Worm (Caenorhabditis elegans): ENCODE measurements around the gene adss-1.

The adss-1 gene

ce11 chrV:4823323-4823682 is at the start of gene adss-1:
Gene adss-1, minus strand, starts transcription at chrV:4823423.
- TF ChIP-seq mes-2 (tag; optimal IDR thresholded peaks at IDR 0.05; ENCODE audit: poor library complexity, severe bottlenecking) (no peak), Y105C5A.15 (GFP tag; IDR thresholded peaks at IDR 0.05) (no peak), mdt-29 (GFP tag; IDR thresholded peaks at IDR 0.05) (no peak), Y75B8A.6 (GFP tag; IDR thresholded peaks at IDR 0.05) (no peak), T20F7.1 (GFP tag; optimal IDR thresholded peaks at IDR 0.05) (no peak), vab-7 (GFP tag; IDR thresholded peaks at IDR 0.05) (no peak), ceh-28 (tag; optimal IDR thresholded peaks at IDR 0.05) (no peak), F10B5.3 (tag; optimal IDR thresholded peaks at IDR 0.05) (no peak), nhr-77 (tag; optimal IDR thresholded peaks at IDR 0.05) (no peak), snpc-1.2 (GFP tag; IDR thresholded peaks at IDR 0.05) (no peak), spr-3 (GFP tag; optimal IDR thresholded peaks at IDR 0.05) (no peak), lir-3 (tag; optimal IDR thresholded peaks at IDR 0.05) (no peak), attf-4 (tag; optimal IDR thresholded peaks at IDR 0.05) (no peak), Y5F2A.4 (GFP tag; optimal IDR thresholded peaks at IDR 0.05) (no peak), ceh-32 (tag; optimal IDR thresholded peaks at IDR 0.05; ENCODE audit: poor library complexity) (no peak), fos-1 (tag; optimal IDR thresholded peaks at IDR 0.05) (no peak), ztf-7 (tag; optimal IDR thresholded peaks at IDR 0.05) (no peak), egl-43 (GFP tag; IDR thresholded peaks at IDR 0.05) (no peak), aha-1 (tag) (no peak), nhr-76 (tag; optimal IDR thresholded peaks at IDR 0.05) (no peak)

- TF ChIP-seq aly-2 (tag; optimal IDR thresholded peaks at IDR 0.05): no peak
- TF ChIP-seq lin-1 (GFP tag; IDR thresholded peaks at IDR 0.05): no peak
- TF ChIP-seq ceh-82 (tag; optimal IDR thresholded peaks at IDR 0.05): no peak
- TF ChIP-seq nhr-10 (tag; optimal IDR thresholded peaks at IDR 0.05): no peak
- no peak for TF ChIP-seq nhr-111 (GFP tag; optimal IDR thresholded peaks at IDR 0.05)
- no peak for TF ChIP-seq egl-43 (GFP tag; IDR thresholded peaks at IDR 0.05)
- no peak for TF ChIP-seq set-16 (GFP tag; IDR thresholded peaks at IDR 0.05)
- TF ChIP-seq arid-1 (GFP tag; conservative IDR thresholded peaks at IDR 0.05): no peak
- TF ChIP-seq dmd-6 (GFP tag; IDR thresholded peaks at IDR 0.05): no peak
- TF ChIP-seq nhr-25 (tag; optimal IDR thresholded peaks at IDR 0.05; ENCODE audit: borderline replicate concordance, insufficient read depth): no peak
- no peak for TF ChIP-seq dmd-8 (GFP tag; IDR thresholded peaks at IDR 0.05)
- no peak for TF ChIP-seq madf-9 (GFP tag; conservative IDR thresholded peaks at IDR 0.05)
- TF ChIP-seq zip-2 (tag; optimal IDR thresholded peaks at IDR 0.05): no peak
- TF ChIP-seq tra-1 (GFP tag; IDR thresholded peaks at IDR 0.05): no peak
- no peak for TF ChIP-seq lin-13 (GFP tag; optimal IDR thresholded peaks at IDR 0.05)
These were observed 48.8 kb upstream of the adss-1 start, which contains the start of gene srd-33 for ce11 chrV:4871992-4872391. Gene srd-33, plus strand, starts transcription at chrV:4872292.

- no peak for TF ChIP-seq ZK337.2 (GFP tag; IDR thresholded peaks at IDR 0.05)
- TF ChIP-seq ces-1 (GFP tag; optimal IDR thresholded peaks at IDR 0.05): no peak
- TF ChIP-seq snpc-4 (tag; optimal IDR thresholded peaks at IDR 0.05): no peak
- no peak for TF ChIP-seq nhr-102 (tag; optimal IDR thresholded peaks at IDR 0.05)
- TF ChIP-seq zfp-3 (GFP tag; conservative IDR thresholded peaks at IDR 0.05): no peak
- no peak for TF ChIP-seq unc-130 (GFP tag; optimal IDR thresholded peaks at IDR 0.05)
- no peak for TF ChIP-seq lsy-2 (tag; optimal IDR thresholded peaks at IDR 0.05)
These were observed 47.4 kb upstream of the adss-1 start for ce11 chrV:4870627-4871026.
